Worm (Caenorhabditis elegans) whole organism, dauer: ENCODE data around the gene elt-4.

Experiments
- unc-62 ChIP-seq: sonication (generic microtip); optimal IDR thresholded peaks from 2 replicates; lab custom pipeline; 2017; ENCODE audit warnings: missing biosample characterization, missing genetic modification reagents, missing genetic modification characterization

The elt-4 gene

ce11 chrX:10474998-10475577 is at the start of gene elt-4:
Gene elt-4 (plus strand): TSS chrX:10475527.
- TF ChIP-seq unc-62 (GFP tag; lab: Kevin White, UChicago), result no peak

DNA sequence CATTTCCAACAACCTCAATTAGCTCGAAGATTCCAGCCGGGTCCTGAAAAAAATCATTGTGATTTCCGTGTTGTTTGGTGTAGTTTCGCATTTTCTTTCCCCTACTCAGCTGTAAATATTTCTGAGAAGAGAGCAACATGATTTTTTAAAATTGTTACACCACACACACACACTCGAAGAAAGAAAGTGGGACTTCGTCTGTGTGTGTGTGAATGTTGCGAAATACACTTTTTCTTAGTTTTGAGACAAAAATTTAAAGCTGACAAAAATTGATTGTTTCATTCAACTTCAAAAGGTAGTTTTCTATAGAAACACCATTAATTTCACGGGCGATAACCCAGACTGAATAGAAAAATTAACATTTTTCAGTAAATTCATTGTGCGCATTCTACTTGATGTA is 47.2 kb upstream of the elt-4 start:
- TF ChIP-seq unc-62 (GFP tag; lab: Kevin White, UChicago), result no peak

ce11 chrX:10428557-10428956 is 46.8 kb upstream of the elt-4 start, which contains the start of gene mig-15:
Gene mig-15 (minus strand): TSS chrX:10428657.
- no peak for TF ChIP-seq unc-62 (GFP tag; lab: Kevin White, UChicago)

- no peak for TF ChIP-seq unc-62 (GFP tag; lab: Kevin White, UChicago)
These were observed 46.1 kb upstream of the elt-4 start for ce11 chrX:10429203-10429602.

DNA sequence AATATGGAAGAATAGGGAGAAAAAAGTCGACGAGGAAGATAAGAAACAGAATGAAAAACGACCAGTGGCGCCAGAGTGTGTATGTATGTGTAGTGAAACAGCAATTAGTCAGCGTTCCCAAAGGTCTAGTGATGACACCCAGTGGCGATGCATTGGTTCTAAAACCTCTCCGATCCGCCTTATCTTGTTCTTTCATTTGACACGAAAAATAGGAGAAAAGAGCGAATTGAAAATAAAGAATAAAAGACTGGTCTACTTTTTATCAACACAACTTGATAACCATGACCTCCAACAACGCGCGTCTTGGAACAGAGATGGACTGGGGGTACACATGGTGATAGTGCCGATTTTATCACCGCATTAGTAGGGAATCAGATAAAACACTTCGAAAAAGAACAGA is 44.5 kb upstream of the elt-4 start:
- no peak for TF ChIP-seq unc-62 (GFP tag; lab: Kevin White, UChicago)

DNA sequence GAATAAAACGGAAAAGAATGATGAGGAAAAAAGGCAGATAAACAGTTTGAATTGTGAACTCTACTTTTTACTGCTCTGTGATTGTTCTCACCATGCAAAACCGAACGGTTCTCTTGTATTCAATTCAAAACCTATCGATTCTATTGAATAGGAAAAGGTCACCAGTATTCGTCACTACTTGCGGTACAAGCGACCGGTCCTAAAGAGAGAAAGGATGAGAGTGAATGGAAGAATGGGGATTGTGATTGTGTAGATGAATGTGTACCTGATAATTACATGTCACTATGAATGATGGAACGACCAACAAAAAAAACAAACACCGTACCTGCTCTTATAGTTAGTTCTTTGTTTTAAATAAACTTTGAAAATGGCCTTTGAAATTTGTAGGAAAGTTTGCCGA is 42.5 kb upstream of the elt-4 start:
- TF ChIP-seq unc-62 (GFP tag; lab: Kevin White, UChicago), result no peak

- no peak for TF ChIP-seq unc-62 (GFP tag; lab: Kevin White, UChicago)
These were observed 41.5 kb upstream of the elt-4 start for ce11 chrX:10433863-10434262.

DNA sequence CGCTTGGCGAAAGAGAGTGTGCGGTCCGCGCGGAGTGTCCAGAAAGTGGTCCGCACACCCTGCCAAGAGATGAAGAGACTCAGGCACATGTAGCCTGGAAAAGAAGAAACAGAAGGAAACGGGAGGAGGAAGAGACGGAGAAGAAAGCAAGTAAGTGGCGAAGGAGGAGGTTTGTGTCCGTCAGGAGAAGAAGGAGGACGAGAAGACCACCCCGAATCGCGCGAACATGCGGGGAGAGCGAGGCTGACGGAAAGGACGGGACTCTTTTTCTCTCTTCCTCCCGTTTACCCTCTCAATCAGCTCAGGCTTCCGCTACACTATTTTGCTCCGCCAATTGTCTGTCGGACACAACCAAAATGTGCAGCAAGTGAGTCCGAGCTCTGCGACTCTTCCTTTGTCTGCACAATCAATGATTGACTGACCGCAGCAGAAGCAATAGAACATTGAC is 39.8 kb upstream of the elt-4 start:
- TF ChIP-seq unc-62 (GFP tag; lab: Kevin White, UChicago), result no peak

- TF ChIP-seq unc-62 (GFP tag; lab: Kevin White, UChicago), result no peak
These were observed 37.9 kb upstream of the elt-4 start for ce11 chrX:10437421-10437820.

ce11 chrX:10440781-10441180 is 34.5 kb upstream of the elt-4 start:
- TF ChIP-seq unc-62 (GFP tag; lab: Kevin White, UChicago), result no peak

DNA sequence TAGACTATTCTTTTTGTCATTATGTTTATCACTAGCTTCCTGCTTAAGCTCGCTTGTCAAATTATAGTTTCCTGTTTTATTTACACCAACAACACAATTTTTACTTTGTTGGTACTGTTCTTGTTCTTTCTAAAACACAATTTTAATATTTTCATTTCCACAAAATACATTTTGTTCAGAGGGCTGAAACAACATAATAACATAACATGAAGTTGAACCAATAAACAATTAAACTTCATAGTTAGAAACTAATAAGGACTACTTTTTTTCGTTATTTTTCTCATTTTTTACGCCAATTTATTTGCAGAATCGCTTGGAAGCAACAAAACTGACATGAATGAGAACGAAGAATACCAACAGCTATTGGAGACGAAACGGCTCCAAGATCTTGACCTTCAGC is 31.5 kb upstream of the elt-4 start, which contains the start of gene C39B10.3:
Gene C39B10.3, plus strand, starts transcription at position 301 of the 400 bp plus-strand sequence.
- TF ChIP-seq unc-62 (GFP tag; lab: Kevin White, UChicago), result no peak

- TF ChIP-seq unc-62 (GFP tag; lab: Kevin White, UChicago), result no peak
These were observed 30.6 kb upstream of the elt-4 start, which contains the start of gene C39B10.4 for ce11 chrX:10444705-10445104. Gene C39B10.4 (plus strand): TSS chrX:10445005.

- TF ChIP-seq unc-62 (GFP tag; lab: Kevin White, UChicago), result no peak
These were observed 28.3 kb upstream of the elt-4 start, which contains the start of gene C39B10.5 for ce11 chrX:10446982-10447381. Gene C39B10.5 (plus strand): TSS chrX:10447343.

DNA sequence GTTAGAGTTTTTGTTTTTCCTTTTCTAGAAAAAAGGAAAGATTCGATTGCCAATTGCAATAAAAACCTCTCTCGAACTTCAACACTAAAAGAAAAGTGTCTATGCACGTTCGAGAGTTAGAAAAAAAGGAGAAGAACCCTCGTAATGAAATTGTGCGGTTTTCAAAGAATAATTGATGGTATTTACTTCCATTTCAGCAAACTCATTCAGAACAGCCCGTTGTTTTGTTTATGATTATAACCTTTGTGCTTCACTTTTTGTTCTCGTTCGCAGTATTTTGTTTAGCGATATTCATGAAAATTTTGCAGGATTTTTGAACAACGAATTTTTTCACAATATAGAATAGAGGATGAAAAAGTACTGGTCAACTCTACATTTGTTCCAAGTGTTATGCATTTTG is 21.4 kb upstream of the elt-4 start, which contains the start of gene lgc-41:
Gene lgc-41, plus strand, starts transcription at position 301 of the 400 bp plus-strand sequence.
- no peak for TF ChIP-seq unc-62 (GFP tag; lab: Kevin White, UChicago)

DNA sequence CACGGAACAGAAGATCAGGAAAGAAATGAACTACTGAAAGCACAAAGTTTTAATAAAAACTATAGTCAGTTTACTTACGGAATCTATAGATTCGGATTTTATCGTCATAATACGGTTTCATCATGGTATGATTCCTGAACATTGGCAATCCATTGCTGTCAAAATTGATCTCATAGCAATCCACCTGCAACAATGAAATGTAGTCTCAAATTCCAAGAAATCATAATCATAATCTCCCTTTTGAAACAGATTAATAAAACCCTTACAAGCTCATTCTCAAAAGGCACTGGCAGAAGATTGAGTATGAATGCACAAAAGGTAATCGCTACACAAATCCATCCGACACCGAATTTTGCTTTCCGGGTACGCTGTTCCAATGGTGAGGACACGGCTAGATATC is 12.9 kb upstream of the elt-4 start:
- TF ChIP-seq unc-62 (GFP tag; lab: Kevin White, UChicago), result no peak

ce11 chrX:10463542-10463941 is 11.8 kb upstream of the elt-4 start, which contains the start of gene C39B10.1:
Gene C39B10.1 (minus strand): TSS chrX:10463642.
- TF ChIP-seq unc-62 (GFP tag; lab: Kevin White, UChicago), result no peak

DNA sequence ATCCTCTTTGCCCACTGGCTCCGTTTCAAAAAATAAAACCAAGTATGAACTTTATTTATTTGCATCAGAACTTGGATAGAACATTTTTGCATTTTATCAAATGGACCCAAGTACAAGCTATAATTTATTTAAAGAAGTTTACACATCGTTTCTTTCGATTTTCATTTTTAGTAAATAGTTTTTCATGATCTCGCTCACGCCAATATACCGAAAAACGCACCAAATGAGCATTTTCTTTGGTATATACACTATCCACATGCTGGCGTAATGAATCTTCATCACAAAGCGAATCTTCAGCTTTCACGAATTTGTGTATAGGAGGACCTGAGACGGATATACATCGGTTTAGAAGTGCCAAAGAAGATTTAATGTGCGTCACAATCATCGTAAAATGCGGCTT is 1.2 kb downstream of the elt-4 start, which contains the start of gene C39B10.7:
Gene C39B10.7, plus strand, starts transcription at position 301 of the 400 bp plus-strand sequence.
- no peak for TF ChIP-seq unc-62 (GFP tag; lab: Kevin White, UChicago)
